Fruit fly (Drosophila melanogaster) whole organism, wandering third instar larva: ENCODE results near the gene mtd.

Experiments used
- Mio ChIP-seq: sonication (Bioruptor generic); optimal IDR thresholded peaks from 2 replicates; lab custom pipeline; 2016; ENCODE audit warnings: missing biosample characterization, missing genetic modification characterization
- h ChIP-seq: fragments of 200-800 bp; sonication (Bioruptor generic); optimal IDR thresholded peaks from 3 replicates; lab custom pipeline; 2016; ENCODE audit warnings: missing biosample characterization, mild to moderate bottlenecking, missing genetic modification characterization
- sv ChIP-seq: fragments of 200-800 bp; sonication (Bioruptor generic); optimal IDR thresholded peaks from 3 replicates; lab custom pipeline; 2016; ENCODE audit warnings: missing biosample characterization, missing genetic modification characterization

- TF ChIP-seq sv (GFP tag; lab: Kevin White, UChicago) (no peak), h (GFP tag; lab: Kevin White, UChicago) (no peak), Mio (no peak)
Measured at dm6 chr3R:5317654-5318129, 32.6 kb downstream of the mtd start.
